Worm (Caenorhabditis elegans) whole organism, young adult: ENCODE data around the gene ugt-12.

Experiments
- ccch-3 ChIP-seq: fragments of 200-800 bp; sonication (Bioruptor generic); optimal IDR thresholded peaks from 2 replicates; lab custom pipeline; 2018; ENCODE audit warnings: mild to moderate bottlenecking, missing genetic modification characterization, missing compliant biosample characterization
- ceh-100 ChIP-seq: fragments of 200-800 bp; sonication (Bioruptor generic); IDR thresholded peaks from 2 replicates; pipeline ENCODE4 v1.3.6; 2022; ENCODE audit warnings: missing genetic modification reagents, missing genetic modification characterization, missing compliant biosample characterization
- hsf-1 ChIP-seq: fragments of 200-800 bp; sonication (Bioruptor generic); IDR thresholded peaks from 2 replicates; pipeline ENCODE4 v1.3.6; 2022; ENCODE audit warnings: missing genetic modification reagents, missing genetic modification characterization, missing compliant biosample characterization
- sea-2 ChIP-seq: fragments of 200-800 bp; sonication (Bioruptor generic); IDR thresholded peaks from 2 replicates; pipeline ENCODE4 v1.3.6; 2022; ENCODE audit warnings: missing genetic modification characterization, missing compliant biosample characterization
- unc-62 ChIP-seq: fragments of 150-350 bp; optimal IDR thresholded peaks from 2 replicates; lab custom pipeline; 2014; ENCODE audit warnings: missing biosample characterization, missing genetic modification reagents, missing genetic modification characterization
- ztf-22 ChIP-seq: fragments of 200-800 bp; sonication (Bioruptor generic); optimal IDR thresholded peaks from 2 replicates; lab custom pipeline; 2018; ENCODE audit warnings: mild to moderate bottlenecking, missing genetic modification characterization, moderate library complexity, missing compliant biosample characterization

- no peak for TF ChIP-seq hsf-1 (GFP tag; lab: Robert Waterston, UW)
- TF ChIP-seq ztf-22 = no peak
- no peak for TF ChIP-seq ceh-100 (GFP tag; lab: Robert Waterston, UW)
- no peak for TF ChIP-seq unc-62
- no peak for TF ChIP-seq sea-2 (GFP tag; lab: Robert Waterston, UW)
- no peak for TF ChIP-seq ccch-3 (GFP tag; lab: Kevin White, UChicago)
Observed at ce11 chrV:4884490-4884889, 4.9 kb downstream of the ugt-12 start, which contains the start of gene T19H12.12.
